Worm (Caenorhabditis elegans) whole organism, L3 larva: ENCODE measurements around the gene cyn-1.

Experiments used
- ceh-28 ChIP-seq: fragments of 150-350 bp; optimal IDR thresholded peaks from 2 replicates; lab custom pipeline; 2014; ENCODE audit warnings: missing biosample characterization, missing genetic modification reagents, missing genetic modification characterization
- ceh-9 ChIP-seq: sonication (generic microtip); optimal IDR thresholded peaks from 2 replicates; lab custom pipeline; 2018; ENCODE audit warnings: missing biosample characterization, missing genetic modification characterization
- egl-5 ChIP-seq: fragments of 150-350 bp; optimal IDR thresholded peaks from 2 replicates; lab custom pipeline; 2017; ENCODE audit warnings: missing biosample characterization, missing genetic modification reagents, missing genetic modification characterization, inconsistent platforms
- elt-1 ChIP-seq: fragments of 150-350 bp; optimal IDR thresholded peaks from 2 replicates; lab custom pipeline; 2014; ENCODE audit warnings: missing biosample characterization, missing genetic modification characterization
- fkh-10 ChIP-seq: sonication (generic microtip); optimal IDR thresholded peaks from 2 replicates; lab custom pipeline; 2017; ENCODE audit warnings: missing biosample characterization, missing genetic modification reagents, missing genetic modification characterization
- fos-1 ChIP-seq: fragments of 150-350 bp; optimal IDR thresholded peaks from 2 replicates; lab custom pipeline; 2014; ENCODE audit warnings: missing biosample characterization, missing genetic modification characterization
- lin-15B ChIP-seq: fragments of 150-350 bp; optimal IDR thresholded peaks from 2 replicates; lab custom pipeline; 2014; ENCODE audit warnings: missing biosample characterization, missing genetic modification characterization
- mdl-1 ChIP-seq: fragments of 150-350 bp; optimal IDR thresholded peaks from 2 replicates; lab custom pipeline; 2014; ENCODE audit warnings: missing biosample characterization, missing genetic modification characterization
- nhr-237 ChIP-seq: fragments of 150-350 bp; optimal IDR thresholded peaks from 2 replicates; lab custom pipeline; 2014; ENCODE audit warnings: missing biosample characterization, missing genetic modification characterization
- nhr-76 ChIP-seq: fragments of 150-350 bp; sonication (generic microtip); optimal IDR thresholded peaks from 5 replicates; lab custom pipeline; 2014; ENCODE audit warnings: missing biosample characterization, missing genetic modification characterization
- unc-39 ChIP-seq: sonication (generic microtip); optimal IDR thresholded peaks from 4 replicates; lab custom pipeline; 2017; ENCODE audit warnings: missing biosample characterization, missing genetic modification characterization

- TF ChIP-seq ceh-28 (tag; lab: Kevin White, UChicago) (no peak), nhr-237 (tag; lab: Kevin White, UChicago) (no peak), unc-39 (no peak), egl-5 (tag; lab: Kevin White, UChicago) (no peak), fos-1 (tag; lab: Kevin White, UChicago) (no peak), elt-1 (tag; lab: Kevin White, UChicago) (no peak), mdl-1 (no peak), nhr-76 (no peak), fkh-10 (GFP tag; lab: Kevin White, UChicago) (no peak), ceh-9 (tag; lab: Kevin White, UChicago) (no peak), lin-15B (tag; lab: Kevin White, UChicago) (no peak)
These were observed 28.1 kb upstream of the cyn-1 start, which contains the start of gene F47B8.5 for ce11 chrV:14327776-14328175.
